Worm (Caenorhabditis elegans): ENCODE data around the gene soc-2.

The soc-2 gene

DNA sequence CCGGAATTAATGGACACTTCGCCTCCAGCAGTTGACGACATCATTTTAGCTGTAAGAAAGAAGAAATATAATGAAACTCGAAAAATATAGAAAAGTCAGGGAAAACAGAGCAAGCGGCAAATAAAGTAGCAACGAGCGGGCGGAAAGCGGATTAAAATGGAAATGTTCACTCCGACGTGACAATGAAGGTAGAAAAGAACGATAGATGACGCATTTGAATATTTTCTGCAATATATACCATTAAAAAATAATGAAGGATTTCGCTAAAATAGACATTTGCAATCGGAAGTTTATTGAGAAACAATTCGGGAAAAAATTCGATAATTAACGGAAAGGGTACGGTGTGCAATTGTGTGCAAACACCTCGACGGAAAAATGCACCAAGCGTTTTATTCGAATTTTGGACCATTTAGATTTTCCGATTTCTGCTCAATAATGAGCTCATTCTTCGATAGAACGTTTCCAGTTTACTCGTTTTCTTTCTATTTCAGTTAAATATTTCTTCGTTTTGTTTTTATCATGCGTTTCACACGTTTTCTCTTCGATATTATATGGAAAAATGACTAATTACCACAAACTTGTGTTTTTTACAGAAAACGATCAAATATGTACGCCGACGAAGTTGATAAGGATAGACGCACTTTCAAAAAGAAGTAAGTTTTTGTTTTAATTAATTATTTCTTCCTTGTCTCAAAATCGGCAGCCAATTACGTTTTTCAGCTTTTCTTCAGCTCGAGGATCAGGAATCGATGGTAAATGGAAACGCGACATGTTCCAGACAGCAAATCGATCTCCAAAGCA is 61.1 kb downstream of the soc-2 start, which contains the start of the genes snpn-1 and C02B10.4:
snpn-1 (minus strand) TSS at position 51 of the 801 bp plus-strand sequence.
C02B10.4 (plus strand) TSS at position 594 of the 801 bp plus-strand sequence.
- TF ChIP-seq sup-37 (GFP tag; optimal IDR thresholded peaks at IDR 0.05): no peak
- TF ChIP-seq fkh-8 (tag; optimal IDR thresholded peaks at IDR 0.05): peak; percentile 26
- peak; percentile 64 for TF ChIP-seq nhr-20 (tag; optimal IDR thresholded peaks at IDR 0.05)
- no peak for TF ChIP-seq nhr-11 (tag; optimal IDR thresholded peaks at IDR 0.05)
- peak; percentile 77 for TF ChIP-seq snu-23 (GFP tag; optimal IDR thresholded peaks at IDR 0.05)
- peak; percentile 54 for TF ChIP-seq nhr-19 (GFP tag; conservative IDR thresholded peaks at IDR 0.05)
- peak; percentile 32 for TF ChIP-seq snpc-4 (tag; optimal IDR thresholded peaks at IDR 0.05)
- TF ChIP-seq nhr-76 (tag; optimal IDR thresholded peaks at IDR 0.05): no peak
- no peak for TF ChIP-seq ztf-4 (tag; optimal IDR thresholded peaks at IDR 0.05)
- TF ChIP-seq xbp-1 (tag; optimal IDR thresholded peaks at IDR 0.05): peak; percentile 50
- no peak for TF ChIP-seq egl-13 (tag; optimal IDR thresholded peaks at IDR 0.05)
- TF ChIP-seq elt-3 (tag; optimal IDR thresholded peaks at IDR 0.05): no peak
- no peak for TF ChIP-seq zag-1 (tag; optimal IDR thresholded peaks at IDR 0.05)
- no peak for TF ChIP-seq mef-2 (tag; optimal IDR thresholded peaks at IDR 0.05)
- TF ChIP-seq lsy-2 (tag; optimal IDR thresholded peaks at IDR 0.05): peak; percentile 98 to 99
- TF ChIP-seq skn-1 (tag; optimal IDR thresholded peaks at IDR 0.05): no peak
- TF ChIP-seq swsn-7 (tag; optimal IDR thresholded peaks at IDR 0.05): peak; percentile 65
- TF ChIP-seq tbx-2 (tag; optimal IDR thresholded peaks at IDR 0.05): peak; percentile 56
- peak; percentile 49 to 62 (median 62) for TF ChIP-seq dpl-1 (GFP tag; optimal IDR thresholded peaks at IDR 0.05)
- peak; percentile 36 for TF ChIP-seq unc-130 (tag; optimal IDR thresholded peaks at IDR 0.05)
- no peak for TF ChIP-seq sptf-1 (tag; optimal IDR thresholded peaks at IDR 0.05)
- peak; percentile 25 to 68 (median 51) for TF ChIP-seq ceh-82 (tag; optimal IDR thresholded peaks at IDR 0.05)
- peak; percentile 92 for TF ChIP-seq F16B12.6 (tag; optimal IDR thresholded peaks at IDR 0.05)
- no peak for TF ChIP-seq grh-1 (GFP tag; IDR thresholded peaks at IDR 0.05)
- no peak for TF ChIP-seq nhr-28 (tag; optimal IDR thresholded peaks at IDR 0.05)
- TF ChIP-seq lin-14 (GFP tag; optimal IDR thresholded peaks at IDR 0.05): peak; percentile 56
- TF ChIP-seq ceh-8 (GFP tag; optimal IDR thresholded peaks at IDR 0.05): no peak
- TF ChIP-seq efl-1 (optimal IDR thresholded peaks at IDR 0.05): peak; percentile 57 to 64
- TF ChIP-seq efl-1 (GFP tag; optimal IDR thresholded peaks at IDR 0.05 in 1 of 2): peak; percentile 71 to 97
- TF ChIP-seq C04F5.9 (tag; optimal IDR thresholded peaks at IDR 0.05): peak; percentile 10
- no peak for TF ChIP-seq elt-2 (tag; optimal IDR thresholded peaks at IDR 0.05)
- peak; percentile 16 for TF ChIP-seq aly-2 (tag; optimal IDR thresholded peaks at IDR 0.05)
- no peak for TF ChIP-seq aha-1 (tag; optimal IDR thresholded peaks at IDR 0.05)
- TF ChIP-seq C16A3.4 (tag; optimal IDR thresholded peaks at IDR 0.05): peak; percentile 59
- no peak for TF ChIP-seq egl-27 (tag; optimal IDR thresholded peaks at IDR 0.05)
- TF ChIP-seq fkh-4 (tag; optimal IDR thresholded peaks at IDR 0.05; ENCODE audit: borderline replicate concordance): no peak
- no peak for TF ChIP-seq ceh-63 (GFP tag; optimal IDR thresholded peaks at IDR 0.05)
- no peak for TF ChIP-seq ces-1 (GFP tag; optimal IDR thresholded peaks at IDR 0.05)
- no peak for TF ChIP-seq jun-1 (tag; optimal IDR thresholded peaks at IDR 0.05)
- TF ChIP-seq nhr-84 (tag; optimal IDR thresholded peaks at IDR 0.05): no peak
- peak; percentile 37 for TF ChIP-seq nhr-90 (tag; optimal IDR thresholded peaks at IDR 0.05; ENCODE audit: poor library complexity)
- TF ChIP-seq unc-62 (GFP tag; optimal IDR thresholded peaks at IDR 0.05): no peak
- no peak for TF ChIP-seq pag-3 (tag; optimal IDR thresholded peaks at IDR 0.05; ENCODE audit: borderline replicate concordance, insufficient read depth)
- TF ChIP-seq hlh-17 (GFP tag; optimal IDR thresholded peaks at IDR 0.05; ENCODE audit: borderline replicate concordance): no peak
- peak; percentile 23 for TF ChIP-seq blmp-1 (tag; optimal IDR thresholded peaks at IDR 0.05)
- TF ChIP-seq C34B4.2 (tag; optimal IDR thresholded peaks at IDR 0.05): no peak
- TF ChIP-seq ets-5 (GFP tag; IDR thresholded peaks at IDR 0.05): no peak
- no peak for TF ChIP-seq unc-98 (GFP tag; IDR thresholded peaks at IDR 0.05)
- TF ChIP-seq hpl-2 (GFP tag; optimal IDR thresholded peaks at IDR 0.05): no peak
- no peak for TF ChIP-seq Y116A8C.19 (tag; optimal IDR thresholded peaks at IDR 0.05; ENCODE audit: borderline replicate concordance)
- peak; percentile 48 for TF ChIP-seq irx-1 (tag; optimal IDR thresholded peaks at IDR 0.05)
- no peak for TF ChIP-seq vab-15 (tag; optimal IDR thresholded peaks at IDR 0.05)
